Fruit fly (Drosophila melanogaster): ENCODE data around the gene Cht2.

Cht2 gene

DNA sequence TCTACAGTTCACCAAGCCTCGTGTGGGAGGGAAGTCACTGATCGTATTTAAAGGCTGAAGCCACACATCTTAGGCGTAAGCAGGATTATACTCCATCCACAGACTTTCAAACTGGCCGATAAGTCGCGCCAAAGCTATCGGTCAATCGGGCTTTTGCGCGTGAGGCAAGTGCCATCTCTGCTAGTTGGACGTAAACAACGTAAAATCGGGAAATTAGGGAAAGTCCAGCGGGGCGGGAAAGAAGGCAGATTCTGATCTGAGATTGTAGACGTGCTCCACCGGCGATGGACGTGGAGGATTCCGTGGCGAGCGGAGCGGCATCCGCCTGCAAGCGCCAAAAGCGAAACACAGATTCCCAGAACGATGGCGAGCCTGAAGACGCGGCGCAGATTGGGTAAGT, 409 bp upstream of the Cht2 start, which contains the start of gene CG8001:
Gene CG8001, plus strand, starts transcription at position 17 of the 400 bp plus-strand sequence.
- TF ChIP-seq Clk (GFP tag; optimal IDR thresholded peaks at IDR 0.05) = no peak
- TF ChIP-seq kay (GFP tag; ENCODE audit: borderline replicate concordance) = no peak
- no peak for TF ChIP-seq CG5204 (GFP tag; optimal IDR thresholded peaks at IDR 0.05)
- no peak for TF ChIP-seq cnc (optimal IDR thresholded peaks at IDR 0.05)
- no peak for TF ChIP-seq CG1620 (GFP tag; optimal IDR thresholded peaks at IDR 0.05)
- no peak for TF ChIP-seq CG12768 (GFP tag; optimal IDR thresholded peaks at IDR 0.05)
- TF ChIP-seq Crg-1 (GFP tag; optimal IDR thresholded peaks at IDR 0.05) = no peak
- TF ChIP-seq Mnt (GFP tag; optimal IDR thresholded peaks at IDR 0.05) = no peak
- TF ChIP-seq pad (GFP tag; optimal IDR thresholded peaks at IDR 0.05) = no peak
- no peak for TF ChIP-seq cic (GFP tag; optimal IDR thresholded peaks at IDR 0.05)
- TF ChIP-seq bab1 (GFP tag; optimal IDR thresholded peaks at IDR 0.05) = no peak
- TF ChIP-seq CG7045 (GFP tag; optimal IDR thresholded peaks at IDR 0.05) = no peak
- TF ChIP-seq CG33017 (tag; optimal IDR thresholded peaks at IDR 0.05) = no peak
- no peak for TF ChIP-seq tj (GFP tag; optimal IDR thresholded peaks at IDR 0.05)
- TF ChIP-seq CG14711 (tag; optimal IDR thresholded peaks at IDR 0.05) = no peak
- TF ChIP-seq CG11617 (GFP tag; optimal IDR thresholded peaks at IDR 0.05) = no peak
- no peak for TF ChIP-seq Hr96 (GFP tag; optimal IDR thresholded peaks at IDR 0.05)
- TF ChIP-seq ovo (GFP tag; optimal IDR thresholded peaks at IDR 0.05) = no peak

DNA sequence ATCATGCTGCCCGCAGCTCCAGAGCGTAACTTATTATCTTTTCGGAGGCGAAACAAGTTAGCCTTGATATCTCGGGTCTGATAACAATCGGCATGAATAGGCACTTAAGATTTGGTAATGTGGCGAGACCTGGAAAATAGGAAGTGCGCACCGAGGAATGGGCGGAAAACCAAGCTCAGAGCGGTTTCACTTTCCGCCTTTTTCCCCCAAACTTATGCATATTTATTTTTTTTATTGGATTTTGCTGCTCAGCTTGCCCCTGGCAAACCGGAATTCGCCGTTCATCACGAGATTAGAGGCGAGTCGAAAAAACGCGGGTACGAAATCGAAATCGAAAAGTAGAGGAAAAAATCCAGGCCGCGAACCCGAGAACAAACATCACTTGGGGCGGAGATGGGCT, 799 bp downstream of the Cht2 start:
- no peak for TF ChIP-seq Crg-1 (GFP tag; optimal IDR thresholded peaks at IDR 0.05)
- TF ChIP-seq tj (GFP tag; optimal IDR thresholded peaks at IDR 0.05) = no peak
- no peak for TF ChIP-seq cic (GFP tag; optimal IDR thresholded peaks at IDR 0.05)
- TF ChIP-seq CG12768 (GFP tag; optimal IDR thresholded peaks at IDR 0.05) = no peak
- TF ChIP-seq Clk (GFP tag; optimal IDR thresholded peaks at IDR 0.05) = no peak
- TF ChIP-seq ovo (GFP tag; optimal IDR thresholded peaks at IDR 0.05) = no peak
- no peak for TF ChIP-seq Mnt (GFP tag; optimal IDR thresholded peaks at IDR 0.05)

DNA sequence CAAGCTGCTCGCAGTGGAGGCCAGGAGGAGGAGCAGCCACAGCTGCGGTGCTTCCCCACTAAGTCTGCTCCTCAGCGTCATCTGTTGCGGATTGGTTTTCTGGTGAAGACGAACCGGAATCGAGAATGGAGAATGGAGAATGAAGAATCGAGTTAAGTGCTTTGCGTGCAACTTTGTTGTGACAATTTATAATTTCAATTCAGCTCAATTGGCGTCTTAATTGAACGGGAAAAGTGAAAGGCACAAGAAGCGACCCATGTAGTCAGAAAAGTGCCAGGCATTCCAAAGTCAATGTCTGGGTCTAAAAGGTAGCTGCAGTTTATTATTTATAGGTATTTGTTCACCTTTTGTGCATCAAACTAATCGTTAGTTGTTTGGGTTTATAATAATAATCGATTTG, 1.5 kb downstream of the Cht2 start:
- no peak for TF ChIP-seq Clk (GFP tag; optimal IDR thresholded peaks at IDR 0.05)
- peak; percentile 33 for TF ChIP-seq tj (GFP tag; optimal IDR thresholded peaks at IDR 0.05)

DNA sequence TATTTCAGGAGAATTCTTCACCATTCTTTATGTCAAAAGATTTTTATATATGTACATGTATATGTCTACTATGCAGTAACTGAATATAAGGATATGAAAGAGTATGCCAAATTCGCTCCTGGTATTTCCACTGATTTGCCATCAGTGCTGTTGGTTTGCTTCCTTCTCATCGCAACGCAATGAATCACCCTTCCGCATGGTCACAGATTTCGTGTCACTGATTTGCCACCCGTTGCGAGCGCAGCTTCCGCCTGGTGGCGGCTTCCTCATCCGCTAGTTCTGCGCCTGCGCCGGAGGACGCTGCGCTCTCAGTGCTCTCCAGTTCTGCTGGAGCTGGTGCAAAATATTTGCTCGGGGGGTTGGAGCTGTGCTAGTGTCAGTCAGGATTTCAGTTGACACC, 7.5 kb downstream of the Cht2 start:
- TF ChIP-seq CG14711 (tag; optimal IDR thresholded peaks at IDR 0.05) = no peak
- TF ChIP-seq CG11617 (GFP tag; optimal IDR thresholded peaks at IDR 0.05) = no peak
- no peak for TF ChIP-seq cnc (optimal IDR thresholded peaks at IDR 0.05)
- no peak for TF ChIP-seq pad (GFP tag; optimal IDR thresholded peaks at IDR 0.05)
- TF ChIP-seq CG12768 (GFP tag; optimal IDR thresholded peaks at IDR 0.05) = no peak
- no peak for TF ChIP-seq toe (GFP tag; optimal IDR thresholded peaks at IDR 0.05)
- TF ChIP-seq bab1 (GFP tag; optimal IDR thresholded peaks at IDR 0.05) = no peak
- no peak for TF ChIP-seq Mnt (GFP tag; optimal IDR thresholded peaks at IDR 0.05)
- TF ChIP-seq Crg-1 (GFP tag; optimal IDR thresholded peaks at IDR 0.05) = no peak
- no peak for TF ChIP-seq Clk (GFP tag; optimal IDR thresholded peaks at IDR 0.05)

DNA sequence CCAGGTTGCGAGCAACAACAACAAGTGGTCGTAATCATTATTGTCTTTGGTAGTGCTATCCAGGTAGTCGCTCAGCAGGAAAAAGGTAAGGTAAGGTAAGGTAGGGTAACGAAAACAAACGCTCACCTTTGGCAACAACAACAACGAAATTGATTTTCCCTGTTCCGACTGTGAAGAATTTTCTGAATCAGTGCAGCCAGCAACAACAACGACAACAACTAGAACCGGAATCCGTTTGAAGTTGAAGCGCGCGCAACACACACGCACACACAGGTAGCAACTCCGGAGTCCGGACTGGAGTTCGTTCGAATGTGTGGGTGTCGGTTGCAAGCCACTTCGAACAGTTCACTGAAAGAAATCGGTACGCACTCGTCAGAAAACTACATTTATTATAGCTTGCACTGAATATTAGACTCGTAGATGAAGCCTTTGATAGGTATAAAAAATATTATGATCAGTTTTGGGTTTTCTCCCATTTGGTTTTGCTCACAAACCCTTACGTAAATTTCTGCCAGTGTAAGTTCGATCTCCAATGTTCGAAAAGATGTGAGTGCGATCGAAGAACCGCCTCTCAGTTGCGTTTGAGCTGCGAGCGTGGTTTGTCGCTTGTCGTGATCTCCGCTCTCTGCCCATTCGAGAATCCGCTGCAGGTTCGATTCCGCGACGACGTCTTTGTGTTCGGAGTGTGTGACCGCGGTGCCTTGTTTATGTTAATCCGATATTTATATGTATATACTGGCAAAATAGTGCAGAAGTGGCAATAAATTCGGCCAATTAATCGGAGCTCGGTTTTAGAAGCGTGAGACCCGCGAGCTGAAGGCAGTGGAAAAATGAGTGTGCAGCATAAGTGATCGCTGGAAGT, 9.2 kb downstream of the Cht2 start, which contains the start of gene CG13921:
Gene CG13921, plus strand, starts transcription at position 570 of the 862 bp plus-strand sequence.
- TF ChIP-seq cnc (optimal IDR thresholded peaks at IDR 0.05) = no peak
- peak; percentile 55 for TF ChIP-seq Clk (GFP tag; optimal IDR thresholded peaks at IDR 0.05)
- TF ChIP-seq bab1 (GFP tag; optimal IDR thresholded peaks at IDR 0.05) = peak; percentile 98
- TF ChIP-seq CG33017 (tag; optimal IDR thresholded peaks at IDR 0.05) = peak; percentile 67
- peak; percentile 66 for TF ChIP-seq CG5204 (GFP tag; optimal IDR thresholded peaks at IDR 0.05)
- peak; percentile 45 for TF ChIP-seq Mnt (GFP tag; optimal IDR thresholded peaks at IDR 0.05)
- TF ChIP-seq CG7045 (GFP tag; optimal IDR thresholded peaks at IDR 0.05) = peak; percentile 84
- TF ChIP-seq ovo (GFP tag; optimal IDR thresholded peaks at IDR 0.05) = peak; percentile 24
- TF ChIP-seq CG14711 (tag; optimal IDR thresholded peaks at IDR 0.05) = peak; percentile 84
- TF ChIP-seq toe (GFP tag; optimal IDR thresholded peaks at IDR 0.05) = peak; percentile 69
- TF ChIP-seq CG12768 (GFP tag; optimal IDR thresholded peaks at IDR 0.05) = peak; percentile 60
- no peak for TF ChIP-seq kay (GFP tag; ENCODE audit: borderline replicate concordance)
- TF ChIP-seq CG11617 (GFP tag; optimal IDR thresholded peaks at IDR 0.05) = peak; percentile 76
- TF ChIP-seq Crg-1 (GFP tag; optimal IDR thresholded peaks at IDR 0.05) = peak; percentile 83
- TF ChIP-seq CG7101 (tag; optimal IDR thresholded peaks at IDR 0.05) = peak; percentile 84
- TF ChIP-seq CG1620 (GFP tag; optimal IDR thresholded peaks at IDR 0.05) = peak; percentile 84
- no peak for TF ChIP-seq cic (GFP tag; optimal IDR thresholded peaks at IDR 0.05)
- peak; percentile 81 for TF ChIP-seq tj (GFP tag; optimal IDR thresholded peaks at IDR 0.05)
- TF ChIP-seq Hr96 (GFP tag; optimal IDR thresholded peaks at IDR 0.05) = peak; percentile 78
- peak; percentile 80 for TF ChIP-seq pad (GFP tag; optimal IDR thresholded peaks at IDR 0.05)

DNA sequence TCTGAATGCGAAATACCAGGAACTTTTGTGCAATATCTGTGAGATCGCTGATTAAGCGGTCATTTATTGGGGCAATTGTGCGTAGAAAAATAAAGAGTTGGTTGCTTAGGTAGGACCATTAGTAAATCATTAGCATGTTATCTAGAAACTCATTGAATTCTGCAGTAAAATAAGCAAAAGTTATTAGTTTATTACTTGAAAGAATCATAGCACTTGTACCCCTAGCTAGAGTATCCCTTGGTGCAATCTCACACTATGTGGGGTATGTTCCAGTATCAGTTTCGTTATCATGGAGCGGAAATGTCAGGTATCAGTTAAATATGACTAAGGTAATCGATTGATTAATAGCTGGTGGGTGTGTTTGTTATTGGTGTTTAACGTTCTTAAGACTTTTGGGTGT, 10.3 kb downstream of the Cht2 start:
- TF ChIP-seq kay (GFP tag; ENCODE audit: borderline replicate concordance) (no peak), Mnt (GFP tag; optimal IDR thresholded peaks at IDR 0.05) (no peak), CG7045 (GFP tag; optimal IDR thresholded peaks at IDR 0.05) (no peak), cic (GFP tag; optimal IDR thresholded peaks at IDR 0.05) (peak; percentile 22), cnc (optimal IDR thresholded peaks at IDR 0.05) (no peak), pad (GFP tag; optimal IDR thresholded peaks at IDR 0.05) (no peak)
